Fruit fly (Drosophila melanogaster) whole organism, embryonic: Measurements from ENCODE around the gene p24-1.

ENCODE experiments used
- Atf3 ChIP-seq: fragments of 200-800 bp; sonication (Bioruptor generic); optimal IDR thresholded peaks from 3 replicates; lab custom pipeline; 2016; ENCODE audit warnings: missing biosample characterization, missing genetic modification characterization
- CG11398 ChIP-seq: fragments of 200-800 bp; sonication (Bioruptor generic); optimal IDR thresholded peaks from 2 replicates; lab custom pipeline; 2016; ENCODE audit warnings: missing biosample characterization, missing genetic modification characterization
- CG13624 ChIP-seq: fragments of 200-800 bp; sonication (Bioruptor generic); optimal IDR thresholded peaks from 2 replicates; lab custom pipeline; 2016; ENCODE audit warnings: missing biosample characterization, missing genetic modification characterization
- CG17186 ChIP-seq: fragments of 200-800 bp; sonication (Bioruptor generic); optimal IDR thresholded peaks from 3 replicates; lab custom pipeline; 2017; ENCODE audit warnings: missing biosample characterization, missing genetic modification reagents, missing genetic modification characterization
- CG18619 ChIP-seq: fragments of 200-800 bp; sonication (Bioruptor generic); optimal IDR thresholded peaks from 3 replicates; lab custom pipeline; 2017; ENCODE audit warnings: missing biosample characterization, mild to moderate bottlenecking, missing genetic modification characterization
- CG2129 ChIP-seq: fragments of 200-800 bp; sonication (Bioruptor generic); IDR thresholded peaks from 2 replicates; pipeline ENCODE4 v1.3.6; 2022; ENCODE audit warnings: missing biosample characterization, missing genetic modification characterization; ENCODE audit not compliant: partially characterized antibody
- CG33557 ChIP-seq: fragments of 200-800 bp; sonication (Bioruptor generic); optimal IDR thresholded peaks from 2 replicates; lab custom pipeline; 2019; ENCODE audit warnings: missing biosample characterization, mild to moderate bottlenecking, missing genetic modification characterization, moderate library complexity
- CG42726 ChIP-seq: fragments of 200-800 bp; sonication (Bioruptor generic); IDR thresholded peaks from 2 replicates; pipeline ENCODE4 v1.3.6; 2022; ENCODE audit warnings: missing biosample characterization, missing genetic modification characterization; ENCODE audit not compliant: partially characterized antibody
- CG4730 ChIP-seq: fragments of 200-800 bp; sonication (Bioruptor generic); IDR thresholded peaks from 2 replicates; pipeline ENCODE4 v1.3.6; 2022; ENCODE audit warnings: missing biosample characterization, missing genetic modification characterization
- CG4820 ChIP-seq: fragments of 200-800 bp; sonication (Bioruptor generic); optimal IDR thresholded peaks from 3 replicates; lab custom pipeline; 2016; ENCODE audit warnings: missing biosample characterization, missing genetic modification characterization
- CG6854 ChIP-seq: fragments of 200-800 bp; sonication (Bioruptor generic); optimal IDR thresholded peaks from 3 replicates; lab custom pipeline; 2017; ENCODE audit warnings: missing biosample characterization, mild to moderate bottlenecking, missing genetic modification characterization
- CG7271 ChIP-seq: fragments of 200-800 bp; sonication (Bioruptor generic); optimal IDR thresholded peaks from 2 replicates; lab custom pipeline; 2018; ENCODE audit warnings: missing biosample characterization, mild to moderate bottlenecking, missing genetic modification characterization, moderate library complexity
- CG7372 ChIP-seq: fragments of 200-800 bp; sonication (Bioruptor generic); IDR thresholded peaks from 2 replicates; pipeline ENCODE4 v1.3.6; 2022; ENCODE audit warnings: missing biosample characterization, missing genetic modification characterization
- CG7786 ChIP-seq: fragments of 200-800 bp; sonication (Bioruptor generic); optimal IDR thresholded peaks from 2 replicates; lab custom pipeline; 2016; ENCODE audit warnings: missing biosample characterization, missing genetic modification characterization
- CG8944 ChIP-seq: fragments of 200-800 bp; sonication (Bioruptor generic); optimal IDR thresholded peaks from 3 replicates; lab custom pipeline; 2016; ENCODE audit warnings: missing biosample characterization, missing genetic modification characterization
- CG9876 ChIP-seq: fragments of 200-800 bp; sonication (Bioruptor generic); optimal IDR thresholded peaks from 2 replicates; lab custom pipeline; 2016; ENCODE audit warnings: missing biosample characterization, missing genetic modification characterization
- Dip3 ChIP-seq: fragments of 200-800 bp; sonication (Bioruptor generic); optimal IDR thresholded peaks from 3 replicates; lab custom pipeline; 2016; ENCODE audit warnings: missing biosample characterization, missing genetic modification characterization
- Gsc ChIP-seq: fragments of 200-800 bp; sonication (Bioruptor generic); IDR thresholded peaks from 2 replicates; pipeline ENCODE4 v1.3.6; 2022; ENCODE audit warnings: missing biosample characterization, missing genetic modification characterization
- MBD-R2 ChIP-seq: fragments of 200-800 bp; sonication (Bioruptor generic); IDR thresholded peaks from 2 replicates; pipeline ENCODE4 v1.3.6; 2022; ENCODE audit warnings: missing biosample characterization, missing genetic modification characterization
- Med ChIP-seq: fragments of 200-800 bp; sonication (Bioruptor generic); peaks from one replicate; lab custom pipeline; 2016; ENCODE audit warnings: missing biosample characterization, missing genetic modification characterization, mild to moderate bottlenecking, inconsistent platforms, moderate library complexity
- Neu2 ChIP-seq: fragments of 200-800 bp; sonication (Bioruptor generic); optimal IDR thresholded peaks from 3 replicates; lab custom pipeline; 2016; ENCODE audit warnings: missing biosample characterization, missing genetic modification characterization, borderline replicate concordance
- Ptx1 ChIP-seq: fragments of 200-800 bp; sonication (Bioruptor generic); IDR thresholded peaks from 2 replicates; pipeline ENCODE4 v1.3.6; 2022; ENCODE audit warnings: missing biosample characterization, missing genetic modification characterization
- Stat92E ChIP-seq, 3 experiments: fragments of >200 bp in 2 of 3; fragments of 200-800 bp in 1 of 3; sonication (Bioruptor generic) in 1 of 3; optimal IDR thresholded peaks; 2 replicates each; lab custom pipeline; 2017 to 2019; ENCODE audit warnings: missing biosample characterization in 3 of 3, missing genetic modification characterization in 3 of 3, mild to moderate bottlenecking in 1 of 3, moderate library complexity in 1 of 3
- Usf ChIP-seq: fragments of 200-800 bp; sonication (Bioruptor generic); optimal IDR thresholded peaks from 2 replicates; lab custom pipeline; 2017; ENCODE audit warnings: missing genotype, missing biosample characterization, missing genetic modification characterization
- YL-1 ChIP-seq: fragments of 200-800 bp; sonication (Bioruptor generic); optimal IDR thresholded peaks from 3 replicates; lab custom pipeline; 2017; ENCODE audit warnings: missing biosample characterization, mild to moderate bottlenecking, missing genetic modification characterization
- al ChIP-seq: fragments of 200-800 bp; sonication (Bioruptor generic); IDR thresholded peaks from 2 replicates; pipeline ENCODE4 v1.3.6; 2022; ENCODE audit warnings: missing biosample characterization, missing genetic modification characterization
- az2 ChIP-seq: fragments of 200-800 bp; sonication (Bioruptor generic); optimal IDR thresholded peaks from 3 replicates; lab custom pipeline; 2016; ENCODE audit warnings: missing biosample characterization, missing genetic modification characterization
- chm ChIP-seq: fragments of 200-800 bp; sonication (Bioruptor generic); IDR thresholded peaks from 2 replicates; pipeline ENCODE4 v1.3.6; 2022; ENCODE audit warnings: missing biosample characterization, missing genetic modification characterization
- croc ChIP-seq: fragments of 200-800 bp; sonication (Bioruptor generic); conservative IDR thresholded peaks from 3 replicates; pipeline ENCODE4 v1.3.6; 2022; ENCODE audit warnings: missing biosample characterization, missing genetic modification characterization
- dm ChIP-seq: fragments of 200-800 bp; sonication (Bioruptor generic); optimal IDR thresholded peaks from 3 replicates; lab custom pipeline; 2016; ENCODE audit warnings: missing biosample characterization, missing genetic modification characterization
- esg ChIP-seq: fragments of 200-800 bp; sonication (Bioruptor generic); conservative IDR thresholded peaks from 2 replicates; pipeline ENCODE4 v1.3.6; 2022; ENCODE audit warnings: missing biosample characterization, missing genetic modification characterization
- exex ChIP-seq: fragments of 200-800 bp; sonication (Bioruptor generic); optimal IDR thresholded peaks from 4 replicates; lab custom pipeline; 2018; ENCODE audit warnings: missing biosample characterization, mild to moderate bottlenecking, missing genetic modification characterization, moderate library complexity
- fu2 ChIP-seq: fragments of 200-800 bp; sonication (Bioruptor generic); optimal IDR thresholded peaks from 2 replicates; lab custom pipeline; 2016; ENCODE audit warnings: missing biosample characterization, missing genetic modification characterization
- gsb ChIP-seq: fragments of 200-800 bp; sonication (Bioruptor generic); IDR thresholded peaks from 2 replicates; pipeline ENCODE4 v1.3.6; 2022; ENCODE audit warnings: missing biosample characterization, missing genetic modification characterization
- ham ChIP-seq: fragments of 200-800 bp; sonication (Bioruptor generic); IDR thresholded peaks from 2 replicates; pipeline ENCODE4 v1.3.6; 2022; ENCODE audit warnings: missing biosample characterization, missing genetic modification characterization
- hbn ChIP-seq: fragments of 200-800 bp; sonication (Bioruptor generic); IDR thresholded peaks from 2 replicates; pipeline ENCODE4 v1.3.6; 2022; ENCODE audit warnings: missing biosample characterization, missing genetic modification characterization; ENCODE audit not compliant: partially characterized antibody
- lov ChIP-seq, 2 experiments: fragments of 200-800 bp in 1 of 2; fragments of >200 bp in 1 of 2; sonication (Bioruptor generic) in 1 of 2; IDR thresholded peaks in 1 of 2; optimal IDR thresholded peaks in 1 of 2; 2 replicates in 1 of 2; 3 replicates in 1 of 2; pipeline versions ENCODE4 v1.3.6 to Lab custom; 2017 to 2022; ENCODE audit warnings: missing biosample characterization in 1 of 2, missing genetic modification characterization in 1 of 2
- nau ChIP-seq: fragments of 200-800 bp; sonication (Bioruptor generic); optimal IDR thresholded peaks from 3 replicates; lab custom pipeline; 2017; ENCODE audit warnings: missing biosample characterization, mild to moderate bottlenecking, missing genetic modification characterization, missing genetic modification reagents
- nerfin-2 ChIP-seq: fragments of 200-800 bp; sonication (Bioruptor generic); IDR thresholded peaks from 2 replicates; pipeline ENCODE4 v1.3.6; 2022; ENCODE audit warnings: missing biosample characterization, missing genetic modification characterization; ENCODE audit not compliant: partially characterized antibody
- pan ChIP-seq, 4 experiments: fragments of >200 bp in 3 of 4; fragments of 200-800 bp in 1 of 4; sonication (Bioruptor generic) in 1 of 4; optimal IDR thresholded peaks in 3 of 4; IDR thresholded peaks in 1 of 4; 2 replicates each; pipeline versions ENCODE4 v1.3.6 to Lab custom; 2017 to 2022; ENCODE audit warnings: missing biosample characterization in 2 of 4, missing genetic modification characterization in 2 of 4, mixed read lengths in 1 of 4
- pfk ChIP-seq: fragments of 200-800 bp; sonication (Bioruptor generic); optimal IDR thresholded peaks from 2 replicates; lab custom pipeline; 2018; ENCODE audit warnings: missing biosample characterization, mild to moderate bottlenecking, missing genetic modification characterization, moderate library complexity
- phol ChIP-seq: fragments of 200-800 bp; sonication (Bioruptor generic); optimal IDR thresholded peaks from 3 replicates; lab custom pipeline; 2018; ENCODE audit warnings: missing biosample characterization, mild to moderate bottlenecking, missing genetic modification characterization, moderate library complexity
- pzg ChIP-seq: fragments of 200-800 bp; sonication (Bioruptor generic); optimal IDR thresholded peaks from 3 replicates; lab custom pipeline; 2018; ENCODE audit warnings: missing biosample characterization, mild to moderate bottlenecking, missing genetic modification characterization, moderate library complexity
- seq ChIP-seq: fragments of 200-800 bp; sonication (Bioruptor generic); IDR thresholded peaks from 2 replicates; pipeline ENCODE4 v1.3.6; 2022; ENCODE audit warnings: missing biosample characterization, missing genetic modification characterization
- sim ChIP-seq: fragments of 200-800 bp; sonication (Bioruptor generic); IDR thresholded peaks from 2 replicates; pipeline ENCODE4 v1.3.6; 2022; ENCODE audit warnings: missing biosample characterization, missing genetic modification characterization
- sna ChIP-seq: fragments of 200-800 bp; sonication (Bioruptor generic); IDR thresholded peaks from 2 replicates; pipeline ENCODE4 v1.3.6; 2022; ENCODE audit warnings: missing biosample characterization, missing genetic modification characterization; ENCODE audit not compliant: partially characterized antibody
- unc-4 ChIP-seq: fragments of 200-800 bp; sonication (Bioruptor generic); IDR thresholded peaks from 2 replicates; pipeline ENCODE4 v1.3.6; 2022; ENCODE audit warnings: missing biosample characterization, missing genetic modification characterization; ENCODE audit not compliant: partially characterized antibody
- vnd ChIP-seq: fragments of 200-800 bp; sonication (Bioruptor generic); IDR thresholded peaks from 3 replicates; pipeline ENCODE4 v1.3.6; 2022; ENCODE audit warnings: missing biosample characterization, missing genetic modification characterization; ENCODE audit not compliant: partially characterized antibody
- wor ChIP-seq: fragments of 200-800 bp; sonication (Bioruptor generic); IDR thresholded peaks from 2 replicates; pipeline ENCODE4 v1.3.6; 2022; ENCODE audit warnings: missing biosample characterization, missing genetic modification characterization

The p24-1 gene

DNA sequence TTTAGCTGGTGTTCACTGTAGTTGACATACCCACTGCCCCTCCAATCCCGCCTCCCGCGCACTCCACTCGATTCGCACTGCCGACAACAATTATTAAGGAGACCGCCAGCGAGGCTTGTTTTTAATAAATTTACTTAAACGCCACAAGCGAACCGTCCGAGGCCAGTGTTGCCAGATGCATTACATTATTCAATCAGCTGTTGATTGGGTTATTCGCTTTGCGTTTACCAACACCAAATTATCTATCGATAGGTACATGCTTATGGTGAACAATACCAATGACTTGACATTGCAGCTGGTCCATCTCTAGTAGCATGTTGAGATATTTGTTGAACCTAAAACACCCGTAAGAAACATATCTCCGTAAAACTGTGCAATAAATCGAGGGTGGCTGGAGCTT, 34.6 kb upstream of the p24-1 start, which contains the start of the genes CG10353 and SelG (continued):
- TF ChIP-seq CG33557 (GFP tag; lab: Kevin White, UChicago) (no peak), YL-1 (GFP tag; lab: Kevin White, UChicago) (peak; percentile 69), fu2 (no peak), pfk (GFP tag; lab: Kevin White, UChicago) (peak; percentile 36), Dip3 (GFP tag; lab: Kevin White, UChicago) (peak; percentile 44), CG11398 (GFP tag; lab: Kevin White, UChicago) (peak; percentile 5), Ptx1 (GFP tag; lab: Robert Waterston, UW) (no peak), MBD-R2 (peak; percentile 91), nerfin-2 (GFP tag; lab: Robert Waterston, UW) (peak; percentile 56; the same call in 1 of the 2 replicates), Atf3 (no peak), wor (GFP tag; lab: Robert Waterston, UW) (no peak), Stat92E (GFP tag; optimal IDR thresholded peaks at IDR 0.05; lab: Kevin White, UChicago) (no peak), phol (tag; lab: Kevin White, UChicago) (peak; percentile 27), CG7271 (tag; lab: Kevin White, UChicago) (no peak), az2 (GFP tag; lab: Kevin White, UChicago) (no peak), croc (GFP tag; lab: Robert Waterston, UW) (no peak), esg (GFP tag; lab: Robert Waterston, UW) (no peak), nau (GFP tag; lab: Kevin White, UChicago) (no peak), CG7786 (peak; percentile 43), vnd (GFP tag; lab: Robert Waterston, UW) (peak; percentile 63), Gsc (no peak), pan (optimal IDR thresholded peaks at IDR 0.05; lab: Kevin White, UChicago) (no peak), pan (GFP tag; optimal IDR thresholded peaks at IDR 0.05 in 1 of 2, IDR thresholded peaks at IDR 0.05 in 1 of 2) (peak in 1 of 2 experiments; percentile 21), CG18619 (GFP tag; lab: Kevin White, UChicago) (no peak), CG2129 (GFP tag; lab: Robert Waterston, UW) (peak; percentile 52), seq (GFP tag; lab: Robert Waterston, UW) (no peak), CG4730 (GFP tag; lab: Robert Waterston, UW) (no peak), chm (GFP tag; lab: Robert Waterston, UW) (peak; percentile 49; the same call in 1 of the 2 replicates), unc-4 (GFP tag; lab: Robert Waterston, UW) (peak; percentile 82), pzg (GFP tag; lab: Kevin White, UChicago) (peak; percentile 93), CG17186 (GFP tag; lab: Kevin White, UChicago) (peak; percentile 17), gsb (GFP tag; lab: Robert Waterston, UW) (no peak), lov (optimal IDR thresholded peaks at IDR 0.05; lab: Kevin White, UChicago) (no peak), lov (GFP tag; IDR thresholded peaks at IDR 0.05; lab: Robert Waterston, UW) (no peak), sim (GFP tag; lab: Robert Waterston, UW) (no peak), CG6854 (no peak), dm (GFP tag; lab: Kevin White, UChicago) (peak; percentile 65), CG42726 (peak; percentile 70; the same call in 1 of the 2 replicates), Med (GFP tag; lab: Kevin White, UChicago) (peak; percentile 94), Usf (GFP tag; lab: Kevin White, UChicago) (no peak), CG4820 (no peak), CG7372 (no peak), al (GFP tag; lab: Robert Waterston, UW) (no peak), ham (GFP tag; lab: Robert Waterston, UW) (no peak), CG13624 (peak; percentile 59), Neu2 (no peak), exex (tag; lab: Kevin White, UChicago) (peak; percentile 11), CG9876 (GFP tag; lab: Kevin White, UChicago) (no peak), CG8944 (GFP tag; lab: Kevin White, UChicago) (peak; percentile 46), hbn (peak; percentile 86), sna (peak; percentile 76)
